Worm (Caenorhabditis elegans): ENCODE data around the gene vha-9.
A peak's percentile ranks its signal among the peaks of the same experiment; 100 is the strongest.

Gene vha-9

ce11 chrII:10350487-10350886 lies 47.0 kb upstream of the vha-9 start, which contains the start of gene C07E3.9 (continued):
- no peak for TF ChIP-seq nhr-12 (tag; optimal IDR thresholded peaks at IDR 0.05)
- no peak for TF ChIP-seq ztf-4 (tag; optimal IDR thresholded peaks at IDR 0.05)
- no peak for TF ChIP-seq ceh-63 (GFP tag; optimal IDR thresholded peaks at IDR 0.05)
- TF ChIP-seq egl-27 (tag; optimal IDR thresholded peaks at IDR 0.05), result no peak
- TF ChIP-seq C04F5.9 (tag; optimal IDR thresholded peaks at IDR 0.05), result no peak
- no peak for TF ChIP-seq unc-98 (GFP tag; IDR thresholded peaks at IDR 0.05)
- TF ChIP-seq C16A3.4 (tag; optimal IDR thresholded peaks at IDR 0.05), result peak; percentile 41
- no peak for TF ChIP-seq alr-1 (tag; optimal IDR thresholded peaks at IDR 0.05; ENCODE audit: borderline replicate concordance)
- TF ChIP-seq nhr-237 (tag; optimal IDR thresholded peaks at IDR 0.05), result no peak
- TF ChIP-seq rnt-1 (tag; optimal IDR thresholded peaks at IDR 0.05), result peak; percentile 39
- TF ChIP-seq nhr-11 (tag; optimal IDR thresholded peaks at IDR 0.05), result no peak
- no peak for TF ChIP-seq tlp-1 (tag; optimal IDR thresholded peaks at IDR 0.05)
- no peak for TF ChIP-seq unc-86 (tag; optimal IDR thresholded peaks at IDR 0.05)
- no peak for TF ChIP-seq jun-1 (tag; optimal IDR thresholded peaks at IDR 0.05)
- TF ChIP-seq sup-37 (GFP tag; optimal IDR thresholded peaks at IDR 0.05), result no peak
- no peak for TF ChIP-seq fkh-8 (tag; optimal IDR thresholded peaks at IDR 0.05)
- no peak for TF ChIP-seq hpl-2 (GFP tag; optimal IDR thresholded peaks at IDR 0.05)

ce11 chrII:10349915-10350314 lies 46.4 kb upstream of the vha-9 start, which contains the start of gene stip-1:
TSS of gene stip-1 (minus strand) at chrII:10350012.
- TF ChIP-seq ets-5 (GFP tag; IDR thresholded peaks at IDR 0.05), result no peak
- no peak for TF ChIP-seq lin-14 (GFP tag; optimal IDR thresholded peaks at IDR 0.05)
- no peak for TF ChIP-seq skn-1 (tag; optimal IDR thresholded peaks at IDR 0.05)
- TF ChIP-seq dsc-1 (tag; optimal IDR thresholded peaks at IDR 0.05), result no peak
- TF ChIP-seq C16A3.4 (tag; optimal IDR thresholded peaks at IDR 0.05), result no peak
- TF ChIP-seq nhr-84 (tag; optimal IDR thresholded peaks at IDR 0.05), result no peak
- TF ChIP-seq lin-35 (GFP tag; optimal IDR thresholded peaks at IDR 0.05), result no peak
- TF ChIP-seq ztf-4 (tag; optimal IDR thresholded peaks at IDR 0.05), result no peak
- no peak for TF ChIP-seq snu-23 (GFP tag; optimal IDR thresholded peaks at IDR 0.05)
- TF ChIP-seq rnt-1 (tag; optimal IDR thresholded peaks at IDR 0.05), result peak; percentile 27
- no peak for TF ChIP-seq egl-27 (tag; optimal IDR thresholded peaks at IDR 0.05)
- no peak for TF ChIP-seq jun-1 (tag; optimal IDR thresholded peaks at IDR 0.05)
- no peak for TF ChIP-seq ceh-8 (GFP tag; optimal IDR thresholded peaks at IDR 0.05)
- TF ChIP-seq irx-1 (tag; optimal IDR thresholded peaks at IDR 0.05), result no peak
- no peak for TF ChIP-seq efl-3 (GFP tag; optimal IDR thresholded peaks at IDR 0.05)
- no peak for TF ChIP-seq C04F5.9 (tag; optimal IDR thresholded peaks at IDR 0.05)
- TF ChIP-seq nhr-85 (tag), result no peak
- TF ChIP-seq nhr-71 (tag; optimal IDR thresholded peaks at IDR 0.05), result peak; percentile 39
- TF ChIP-seq efl-1 (optimal IDR thresholded peaks at IDR 0.05), result no peak
- TF ChIP-seq efl-1 (GFP tag; optimal IDR thresholded peaks at IDR 0.05 in 1 of 2), result peak in 1 of 2 experiments; percentile 91
- no peak for TF ChIP-seq ces-1 (GFP tag; optimal IDR thresholded peaks at IDR 0.05)
- TF ChIP-seq fkh-4 (tag; optimal IDR thresholded peaks at IDR 0.05; ENCODE audit: borderline replicate concordance), result no peak
- TF ChIP-seq lin-13 (GFP tag; optimal IDR thresholded peaks at IDR 0.05), result no peak
- TF ChIP-seq lsy-2 (tag; optimal IDR thresholded peaks at IDR 0.05), result peak in 1 of 2 experiments; percentile 2

ce11 chrII:10346075-10346474 lies 42.6 kb upstream of the vha-9 start, which contains the start of gene C07E3.10:
TSS of gene C07E3.10 (plus strand) at chrII:10346375.
- TF ChIP-seq unc-62 (GFP tag; optimal IDR thresholded peaks at IDR 0.05) (no peak), C16A3.4 (tag; optimal IDR thresholded peaks at IDR 0.05) (no peak), mab-9 (GFP tag; IDR thresholded peaks at IDR 0.05) (no peak), zip-4 (GFP tag; optimal IDR thresholded peaks at IDR 0.05) (no peak), isw-1 (GFP tag; IDR thresholded peaks at IDR 0.05) (no peak), hpl-2 (GFP tag; optimal IDR thresholded peaks at IDR 0.05) (no peak), snu-23 (GFP tag; optimal IDR thresholded peaks at IDR 0.05) (no peak), ceh-90 (tag; optimal IDR thresholded peaks at IDR 0.05) (no peak), mep-1 (tag; optimal IDR thresholded peaks at IDR 0.05) (no peak), nhr-90 (tag; optimal IDR thresholded peaks at IDR 0.05; ENCODE audit: poor library complexity) (no peak), fkh-10 (GFP tag; optimal IDR thresholded peaks at IDR 0.05) (no peak), hlh-4 (tag; optimal IDR thresholded peaks at IDR 0.05) (no peak)
